Worm (Caenorhabditis elegans) whole organism, early embryonic: ENCODE data around the gene C06A1.3.

ENCODE experiments used
- B0310.2 ChIP-seq: sonication (generic microtip); optimal IDR thresholded peaks from 2 replicates; lab custom pipeline; 2016; ENCODE audit warnings: mild to moderate bottlenecking, missing genetic modification characterization, missing compliant biosample characterization
- F13C5.2 ChIP-seq: sonication (generic microtip); optimal IDR thresholded peaks from 2 replicates; lab custom pipeline; 2017; ENCODE audit warnings: mild to moderate bottlenecking, missing genetic modification characterization, inconsistent platforms, missing compliant biosample characterization
- aly-1 ChIP-seq: sonication (generic microtip); optimal IDR thresholded peaks from 2 replicates; lab custom pipeline; 2016; ENCODE audit warnings: missing genetic modification characterization, missing compliant biosample characterization
- ama-1 ChIP-seq: fragments of 150-350 bp; optimal IDR thresholded peaks from 2 replicates; lab custom pipeline; 2014
- ceh-13 ChIP-seq: fragments of 200-800 bp; sonication (Bioruptor generic); optimal IDR thresholded peaks from 2 replicates; lab custom pipeline; 2018; ENCODE audit warnings: mild to moderate bottlenecking, missing genetic modification characterization, missing compliant biosample characterization
- ceh-36 ChIP-seq: sonication (generic microtip); optimal IDR thresholded peaks from 2 replicates; lab custom pipeline; 2016; ENCODE audit warnings: missing genetic modification characterization, inconsistent platforms, missing compliant biosample characterization
- ets-7 ChIP-seq: sonication (generic microtip); optimal IDR thresholded peaks from 2 replicates; lab custom pipeline; 2016; ENCODE audit warnings: missing genotype, missing genetic modification characterization, missing compliant biosample characterization
- flt-1 ChIP-seq: fragments of 200-800 bp; sonication (Bioruptor generic); IDR thresholded peaks from 2 replicates; pipeline ENCODE4 v1.3.6; 2022; ENCODE audit warnings: missing genetic modification characterization, missing compliant biosample characterization
- hmbx-1 ChIP-seq: sonication (generic microtip); optimal IDR thresholded peaks from 2 replicates; lab custom pipeline; 2016; ENCODE audit warnings: mild to moderate bottlenecking, missing genetic modification characterization, missing compliant biosample characterization
- hmg-4 ChIP-seq: fragments of 200-800 bp; sonication (Bioruptor generic); optimal IDR thresholded peaks from 2 replicates; lab custom pipeline; 2018; ENCODE audit warnings: mild to moderate bottlenecking, missing genetic modification characterization, missing compliant biosample characterization
- hnd-1 ChIP-seq: sonication (generic microtip); optimal IDR thresholded peaks from 2 replicates; lab custom pipeline; 2016; ENCODE audit warnings: missing genetic modification characterization, missing compliant biosample characterization
- pes-1 ChIP-seq: fragments of 200-800 bp; sonication (Bioruptor generic); IDR thresholded peaks from 2 replicates; pipeline ENCODE4 v1.3.6; 2022; ENCODE audit warnings: missing genetic modification reagents, missing genetic modification characterization, missing compliant biosample characterization
- scrt-1 ChIP-seq: fragments of 200-800 bp; sonication (Bioruptor generic); IDR thresholded peaks from 2 replicates; pipeline ENCODE4 v1.3.6; 2022; ENCODE audit warnings: missing genetic modification characterization, missing compliant biosample characterization
- sea-1 ChIP-seq: fragments of 200-800 bp; sonication (Bioruptor generic); conservative IDR thresholded peaks from 2 replicates; pipeline ENCODE4 v1.3.6; 2022; ENCODE audit warnings: missing genetic modification characterization, missing compliant biosample characterization
- tbx-11 ChIP-seq: fragments of 200-800 bp; sonication (Bioruptor generic); IDR thresholded peaks from 2 replicates; pipeline ENCODE4 v1.3.6; 2022; ENCODE audit warnings: missing genetic modification characterization, missing compliant biosample characterization
- tbx-37 ChIP-seq: fragments of 200-800 bp; sonication (Bioruptor generic); conservative IDR thresholded peaks from 2 replicates; pipeline ENCODE4 v1.3.6; 2022; ENCODE audit warnings: missing genetic modification reagents, missing genetic modification characterization, missing compliant biosample characterization
- tra-4 ChIP-seq: sonication (generic microtip); optimal IDR thresholded peaks from 2 replicates; lab custom pipeline; 2017; ENCODE audit warnings: missing genetic modification characterization, missing compliant biosample characterization

C06A1.3 gene

DNA sequence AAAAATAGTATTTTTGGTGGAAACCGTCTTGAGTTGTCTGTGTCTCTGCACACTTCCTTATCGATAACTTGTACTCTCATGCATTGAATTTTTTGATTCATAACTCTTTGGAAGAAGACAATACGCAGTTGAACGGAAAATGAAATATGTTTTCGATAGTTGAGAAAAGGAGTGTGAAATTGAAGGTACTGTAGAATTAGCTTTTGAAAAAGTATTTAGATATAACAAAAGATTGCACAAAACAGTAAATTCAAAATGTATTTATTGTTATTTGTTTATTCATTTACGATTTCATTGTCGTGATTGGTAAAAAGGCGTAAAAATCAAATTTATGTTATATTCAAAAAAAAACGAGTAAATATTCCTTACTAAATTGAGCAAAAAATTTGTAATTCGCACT is 24.4 kb downstream of the C06A1.3 start, which contains the start of gene C14A4.7:
C14A4.7 (minus strand) TSS at position 101 of the 400 bp plus-strand sequence.
- no peak for TF ChIP-seq tra-4 (tag; lab: Kevin White, UChicago)
- TF ChIP-seq scrt-1 (GFP tag; lab: Robert Waterston, UW): no peak
- TF ChIP-seq tbx-37 (GFP tag; lab: Robert Waterston, UW): no peak
- no peak for TF ChIP-seq pes-1 (GFP tag; lab: Robert Waterston, UW)
- no peak for TF ChIP-seq aly-1 (tag; lab: Kevin White, UChicago)
- no peak for TF ChIP-seq flt-1 (GFP tag; lab: Robert Waterston, UW)
- TF ChIP-seq tbx-11 (GFP tag; lab: Robert Waterston, UW): no peak
- no peak for TF ChIP-seq hmbx-1
- TF ChIP-seq hmg-4 (GFP tag; lab: Kevin White, UChicago): no peak
- no peak for TF ChIP-seq B0310.2 (tag; lab: Kevin White, UChicago)
- no peak for TF ChIP-seq F13C5.2 (tag; lab: Kevin White, UChicago)
- no peak for TF ChIP-seq ceh-36 (tag; lab: Kevin White, UChicago)
- no peak for TF ChIP-seq ceh-13 (GFP tag; lab: Kevin White, UChicago)

DNA sequence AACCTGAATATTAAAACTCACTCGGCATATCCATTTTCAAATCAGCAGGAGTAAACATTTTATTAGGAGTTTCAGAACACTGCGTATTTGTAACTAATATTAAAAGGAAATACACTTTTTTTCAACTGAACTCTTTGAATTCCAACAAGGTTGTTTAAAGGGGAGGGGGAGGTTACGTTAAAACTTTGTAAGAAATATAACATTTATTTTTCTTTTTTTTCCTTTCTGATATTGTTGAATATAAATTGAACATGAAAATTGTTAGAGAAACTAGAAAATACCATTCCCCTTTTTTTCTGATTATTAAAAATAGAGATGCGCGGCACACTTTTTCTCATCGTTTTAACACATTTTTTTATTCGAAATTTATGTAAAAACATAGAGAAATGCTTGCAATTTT is 26.0 kb downstream of the C06A1.3 start, which contains the start of gene C14A4.8:
C14A4.8 (minus strand) TSS at position 101 of the 400 bp plus-strand sequence.
- TF ChIP-seq ceh-13 (GFP tag; lab: Kevin White, UChicago) (no peak), tra-4 (tag; lab: Kevin White, UChicago) (no peak), B0310.2 (tag; lab: Kevin White, UChicago) (no peak), ets-7 (tag; lab: Kevin White, UChicago) (no peak), pes-1 (GFP tag; lab: Robert Waterston, UW) (no peak), tbx-37 (GFP tag; lab: Robert Waterston, UW) (no peak), sea-1 (no peak), hmg-4 (GFP tag; lab: Kevin White, UChicago) (no peak), F13C5.2 (tag; lab: Kevin White, UChicago) (no peak), scrt-1 (GFP tag; lab: Robert Waterston, UW) (no peak), tbx-11 (GFP tag; lab: Robert Waterston, UW) (no peak), hnd-1 (no peak), ama-1 (lab: Kevin White, UChicago) (no peak), aly-1 (tag; lab: Kevin White, UChicago) (no peak), hmbx-1 (no peak), ceh-36 (tag; lab: Kevin White, UChicago) (no peak), flt-1 (GFP tag; lab: Robert Waterston, UW) (no peak)

DNA sequence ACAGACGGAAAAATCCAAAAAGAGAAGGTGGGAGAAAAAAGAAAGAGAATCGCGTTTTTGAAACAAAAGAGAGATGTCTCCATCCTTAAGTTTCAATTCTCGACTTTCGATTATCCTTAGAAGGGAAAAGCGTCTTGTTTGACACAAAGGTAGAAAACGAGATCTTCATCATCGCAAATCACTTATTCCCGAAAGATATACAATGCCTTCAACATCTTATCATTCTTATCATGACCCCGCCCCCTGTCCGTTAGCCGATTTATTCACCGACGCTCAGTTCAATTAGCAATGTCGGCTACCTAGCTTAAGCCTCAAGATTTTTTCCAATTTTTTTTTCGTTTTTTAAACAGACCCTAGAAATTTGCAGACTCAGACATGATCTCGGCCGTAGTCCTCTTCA is 26.9 kb downstream of the C06A1.3 start, which contains the start of gene C14A4.9:
C14A4.9 (plus strand) TSS at position 368 of the 400 bp plus-strand sequence.
- no peak for TF ChIP-seq B0310.2 (tag; lab: Kevin White, UChicago)
- no peak for TF ChIP-seq flt-1 (GFP tag; lab: Robert Waterston, UW)
- no peak for TF ChIP-seq hmg-4 (GFP tag; lab: Kevin White, UChicago)
- no peak for TF ChIP-seq ama-1 (lab: Kevin White, UChicago)
- no peak for TF ChIP-seq ets-7 (tag; lab: Kevin White, UChicago)
- no peak for TF ChIP-seq tra-4 (tag; lab: Kevin White, UChicago)

DNA sequence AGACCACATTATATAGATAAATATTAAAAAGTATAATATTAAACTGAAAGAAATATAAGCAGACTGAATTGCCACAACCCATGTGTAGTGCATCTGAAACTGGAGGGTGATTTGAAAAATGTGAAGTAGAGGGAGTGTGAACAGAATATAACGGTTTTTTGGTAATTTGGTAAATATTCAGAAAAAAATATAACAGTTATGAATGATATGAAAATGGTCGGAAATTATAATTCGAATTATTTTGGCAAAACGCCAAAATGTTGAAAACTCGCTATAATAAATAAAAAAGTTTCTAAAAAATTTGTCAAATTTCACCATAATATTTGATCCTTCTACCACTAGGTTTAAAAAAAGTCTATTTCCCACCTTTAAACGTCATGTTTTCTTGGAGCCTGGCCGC is 30.1 kb downstream of the C06A1.3 start, which contains the start of gene srv-2:
srv-2 (minus strand) TSS at position 101 of the 400 bp plus-strand sequence.
- TF ChIP-seq sea-1 (no peak), hmbx-1 (no peak)

DNA sequence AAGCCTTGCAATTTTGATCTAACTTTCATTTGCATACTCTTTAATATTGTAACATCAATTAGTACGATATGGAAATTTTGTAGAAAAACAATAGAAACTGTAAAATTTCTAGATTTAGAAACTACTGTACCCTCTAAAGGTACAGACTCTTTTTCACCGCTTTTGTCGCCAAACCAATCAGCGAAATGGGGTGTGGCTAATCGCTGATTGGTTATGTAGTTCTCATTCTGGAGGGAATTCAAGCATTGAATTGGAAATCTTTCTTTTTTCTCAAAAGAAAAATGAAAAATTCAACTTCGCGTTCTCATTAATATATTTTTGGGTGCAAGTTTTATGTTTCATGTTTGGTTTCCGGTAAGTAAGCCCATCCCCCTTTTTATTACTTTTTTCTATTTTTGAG is 31.5 kb downstream of the C06A1.3 start:
- no peak for TF ChIP-seq tbx-37 (GFP tag; lab: Robert Waterston, UW)
- no peak for TF ChIP-seq scrt-1 (GFP tag; lab: Robert Waterston, UW)
- TF ChIP-seq ceh-36 (tag; lab: Kevin White, UChicago): no peak
- TF ChIP-seq pes-1 (GFP tag; lab: Robert Waterston, UW): no peak
- TF ChIP-seq hmbx-1: no peak
- TF ChIP-seq aly-1 (tag; lab: Kevin White, UChicago): no peak

DNA sequence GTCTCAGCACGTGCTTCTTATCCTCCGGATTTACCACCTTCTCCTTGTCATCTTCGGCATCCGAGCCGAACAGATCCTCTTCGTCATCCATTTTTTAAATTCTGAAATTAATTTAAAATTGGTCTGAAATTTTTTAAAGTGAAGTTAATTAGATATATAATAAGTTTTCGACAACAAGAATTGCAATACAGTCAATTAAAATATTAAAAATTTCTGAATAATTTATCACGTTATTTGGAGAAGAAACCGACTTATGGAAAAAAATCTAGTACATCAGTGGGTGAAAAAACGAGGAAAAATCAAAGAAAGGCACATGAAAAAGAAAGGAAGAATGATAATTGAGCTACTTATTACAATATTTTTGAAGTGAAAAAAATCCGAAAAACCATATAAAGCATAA is 33.4 kb downstream of the C06A1.3 start, which contains the start of gene taf-13:
taf-13 (minus strand) TSS at position 101 of the 400 bp plus-strand sequence.
- TF ChIP-seq ceh-36 (tag; lab: Kevin White, UChicago): no peak
- TF ChIP-seq F13C5.2 (tag; lab: Kevin White, UChicago): no peak
- no peak for TF ChIP-seq tra-4 (tag; lab: Kevin White, UChicago)
- TF ChIP-seq ceh-13 (GFP tag; lab: Kevin White, UChicago): no peak
- TF ChIP-seq B0310.2 (tag; lab: Kevin White, UChicago): no peak

DNA sequence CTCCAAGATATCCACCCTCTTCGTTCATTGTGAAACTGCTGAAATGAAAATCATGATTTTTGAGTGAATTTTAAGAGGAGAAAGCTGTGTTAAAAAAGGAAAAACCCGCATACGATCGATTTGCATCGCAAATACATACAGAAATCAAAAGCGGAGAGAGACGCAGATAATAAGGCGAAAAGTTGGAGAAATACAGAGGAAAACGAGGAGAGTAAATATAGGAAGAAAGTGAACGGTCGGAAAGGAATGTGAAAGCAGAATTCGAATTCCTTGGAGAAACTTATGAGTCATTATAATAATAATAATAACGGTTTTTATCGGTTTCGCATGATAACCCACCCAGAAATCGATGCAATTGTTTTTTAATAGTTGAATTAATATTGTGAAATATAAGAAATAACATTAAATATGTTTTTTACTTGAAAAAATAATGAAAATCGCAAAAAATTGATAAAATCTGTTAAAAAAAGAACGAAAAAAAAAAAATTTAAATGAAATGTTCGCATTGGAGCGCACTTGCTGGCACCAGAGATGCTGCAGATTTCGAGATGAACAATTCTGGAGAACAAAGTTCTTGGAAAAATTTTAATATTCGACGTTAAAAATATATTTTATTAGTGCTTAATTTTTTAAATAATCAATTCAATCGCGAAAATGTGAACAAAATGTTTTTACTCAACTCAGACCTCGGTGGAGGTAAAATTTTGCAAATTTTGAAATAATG is 35.3 kb downstream of the C06A1.3 start, which contains the start of gene ccm-3:
ccm-3 (minus strand) TSS at position 38 of the 724 bp plus-strand sequence.
- TF ChIP-seq hmbx-1 (no peak), hmg-4 (GFP tag; lab: Kevin White, UChicago) (no peak), tbx-37 (GFP tag; lab: Robert Waterston, UW) (no peak), ceh-13 (GFP tag; lab: Kevin White, UChicago) (no peak), F13C5.2 (tag; lab: Kevin White, UChicago) (no peak), aly-1 (tag; lab: Kevin White, UChicago) (no peak), tbx-11 (GFP tag; lab: Robert Waterston, UW) (no peak), scrt-1 (GFP tag; lab: Robert Waterston, UW) (no peak), hnd-1 (no peak), ets-7 (tag; lab: Kevin White, UChicago) (no peak), sea-1 (no peak)
